Worm (Caenorhabditis elegans): ENCODE results near the gene ani-2.

ce11 chrII:6331222-6331830, 33.8 kb downstream of the ani-2 start, which contains the start of gene set-4:
- TF ChIP-seq ama-1 (optimal IDR thresholded peaks at IDR 0.05) (peak; percentile 54), ztf-4 (tag; optimal IDR thresholded peaks at IDR 0.05) (peak; percentile 68), ceh-16 (tag; optimal IDR thresholded peaks at IDR 0.05) (no peak), zag-1 (tag; optimal IDR thresholded peaks at IDR 0.05) (peak; percentile 27), pqm-1 (tag; optimal IDR thresholded peaks at IDR 0.05) (peak; percentile 42), pha-4 (tag; optimal IDR thresholded peaks at IDR 0.05) (peak; percentile 94), daf-12 (tag; optimal IDR thresholded peaks at IDR 0.05) (no peak), unc-62 (GFP tag; optimal IDR thresholded peaks at IDR 0.05) (peak; percentile 46), elt-3 (tag; optimal IDR thresholded peaks at IDR 0.05) (peak in 1 of 3 experiments; percentile 55), nhr-11 (tag; optimal IDR thresholded peaks at IDR 0.05) (peak; percentile 80), sea-2 (GFP tag; optimal IDR thresholded peaks at IDR 0.05) (no peak), lin-15B (tag; optimal IDR thresholded peaks at IDR 0.05) (peak; percentile 91), nhr-237 (tag; optimal IDR thresholded peaks at IDR 0.05) (no peak)

Data from whole organism, L3 larva.